Fruit fly (Drosophila melanogaster): ENCODE data around the gene CG4408.
A peak's percentile ranks its signal among the peaks of the same experiment; 100 is the strongest.

The CG4408 gene

dm6 chr3R:23335577-23335976 lies 27.8 kb downstream of the CG4408 start (continued):
- no peak for TF ChIP-seq CG33557 (GFP tag; optimal IDR thresholded peaks at IDR 0.05)
- TF ChIP-seq otp (GFP tag; IDR thresholded peaks at IDR 0.05), result 0 out of 3 replicates have a peak, but pooled peaks have one; percentile 28
- TF ChIP-seq al (GFP tag; IDR thresholded peaks at IDR 0.05), result peak; percentile 76
- peak; percentile 94 for TF ChIP-seq Meics (GFP tag; optimal IDR thresholded peaks at IDR 0.05)
- TF ChIP-seq CG16815 (GFP tag; optimal IDR thresholded peaks at IDR 0.05), result peak; percentile 37
- TF ChIP-seq CG7372 (GFP tag; IDR thresholded peaks at IDR 0.05), result peak; percentile 85
- TF ChIP-seq CG17328 (GFP tag; IDR thresholded peaks at IDR 0.05), result no peak
- TF ChIP-seq CG15073 (GFP tag; optimal IDR thresholded peaks at IDR 0.05), result no peak
- TF ChIP-seq CG17802 (tag; optimal IDR thresholded peaks at IDR 0.05), result no peak
- TF ChIP-seq CG9932 (GFP tag; IDR thresholded peaks at IDR 0.05), result peak; percentile 74
- peak in 1 of 2 experiments; percentile 10 for TF ChIP-seq Hr78 (GFP tag; optimal IDR thresholded peaks at IDR 0.05)
- no peak for TF ChIP-seq CG2199 (GFP tag; IDR thresholded peaks at IDR 0.05)
- TF ChIP-seq Nf-YA (GFP tag; IDR thresholded peaks at IDR 0.05), result no peak
- no peak for TF ChIP-seq CG12769 (tag; optimal IDR thresholded peaks at IDR 0.05)
- TF ChIP-seq pfk (GFP tag; optimal IDR thresholded peaks at IDR 0.05), result no peak
- TF ChIP-seq CG31441 (GFP tag; IDR thresholded peaks at IDR 0.05), result peak; percentile 58; the same call in 1 of the 2 replicates
- no peak for TF ChIP-seq Gsc (GFP tag; IDR thresholded peaks at IDR 0.05)
- TF ChIP-seq CG1233 (GFP tag; optimal IDR thresholded peaks at IDR 0.05), result peak; percentile 80
- peak; percentile 70; the same call in 1 of the 2 replicates for TF ChIP-seq CG32767 (GFP tag; IDR thresholded peaks at IDR 0.05)
- peak; percentile 62; the same call in 2 of the 3 replicates for TF ChIP-seq ci (GFP tag; IDR thresholded peaks at IDR 0.05)
- TF ChIP-seq unc-4 (GFP tag; IDR thresholded peaks at IDR 0.05; ENCODE audit: partially characterized antibody), result no peak
- TF ChIP-seq tio (GFP tag; optimal IDR thresholded peaks at IDR 0.05), result peak; percentile 62
- no peak for TF ChIP-seq HLH4C (GFP tag; IDR thresholded peaks at IDR 0.05; ENCODE audit: partially characterized antibody)
- TF ChIP-seq knrl (GFP tag; IDR thresholded peaks at IDR 0.05; ENCODE audit: partially characterized antibody), result no peak
- TF ChIP-seq CG12299 (tag; optimal IDR thresholded peaks at IDR 0.05), result peak; percentile 67
- peak; percentile 40; the same call in 1 of the 2 replicates for TF ChIP-seq esg (GFP tag; conservative IDR thresholded peaks at IDR 0.05)
- peak; percentile 52; the same call in 1 of the 2 replicates for TF ChIP-seq toy (GFP tag; IDR thresholded peaks at IDR 0.05)
- no peak for TF ChIP-seq Awh (GFP tag; IDR thresholded peaks at IDR 0.05)
- no peak for TF ChIP-seq CG8290 (GFP tag; optimal IDR thresholded peaks at IDR 0.05)
- TF ChIP-seq CG8290 (tag; optimal IDR thresholded peaks at IDR 0.05), result peak in 1 of 2 experiments; percentile 47

- TF ChIP-seq CG4424 (GFP tag; optimal IDR thresholded peaks at IDR 0.05) (peak; percentile 37), bab2 (GFP tag; optimal IDR thresholded peaks at IDR 0.05) (peak; percentile 38), Hr39 (optimal IDR thresholded peaks at IDR 0.05) (no peak), CG5180 (GFP tag; optimal IDR thresholded peaks at IDR 0.05) (no peak), CG6654 (GFP tag; optimal IDR thresholded peaks at IDR 0.05) (no peak), ab (GFP tag; optimal IDR thresholded peaks at IDR 0.05) (no peak), wdn (GFP tag; IDR thresholded peaks at IDR 0.05) (peak; percentile 38; the same call in 1 of the 2 replicates), hth (optimal IDR thresholded peaks at IDR 0.05) (no peak), cad (GFP tag; optimal IDR thresholded peaks at IDR 0.05) (no peak), scrt (GFP tag; optimal IDR thresholded peaks at IDR 0.05) (peak; percentile 14), Hr3 (GFP tag; optimal IDR thresholded peaks at IDR 0.05) (peak; percentile 21), CG15011 (GFP tag; optimal IDR thresholded peaks at IDR 0.05) (peak; percentile 10), CoRest (tag; optimal IDR thresholded peaks at IDR 0.05) (peak; percentile 46), Sry-δ (GFP tag; optimal IDR thresholded peaks at IDR 0.05) (no peak), CG11456 (GFP tag; IDR thresholded peaks at IDR 0.05) (0 out of 3 replicates have a peak, but pooled peaks have one; percentile 58), al (GFP tag; IDR thresholded peaks at IDR 0.05) (peak; percentile 65), CG34376 (GFP tag; optimal IDR thresholded peaks at IDR 0.05) (no peak), Kr (GFP tag; optimal IDR thresholded peaks at IDR 0.05) (no peak), lov (optimal IDR thresholded peaks at IDR 0.05) (no peak), lov (GFP tag; IDR thresholded peaks at IDR 0.05) (no peak), Asciz (GFP tag; optimal IDR thresholded peaks at IDR 0.05) (peak; percentile 20), chif (GFP tag; optimal IDR thresholded peaks at IDR 0.05) (peak in 1 of 2 experiments; percentile 14), CG10959 (GFP tag; IDR thresholded peaks at IDR 0.05) (no peak), sug (tag; optimal IDR thresholded peaks at IDR 0.05) (peak; percentile 5)
These were observed 28.5 kb downstream of the CG4408 start for dm6 chr3R:23334866-23335265.

All from whole organism, embryonic.